Fruit fly (Drosophila melanogaster) whole organism: ENCODE data around the gene Rab9Db.

Experiments
- CG8478 ChIP-seq: fragments of >200 bp; optimal IDR thresholded peaks from 2 replicates; lab custom pipeline; 2018; ENCODE audit warnings: inconsistent platforms
- Dll ChIP-seq: fragments of >200 bp; optimal IDR thresholded peaks from 2 replicates; lab custom pipeline; 2017
- EcR ChIP-seq, 2 experiments: fragments of >200 bp; optimal IDR thresholded peaks; 2 replicates each; lab custom pipeline; 2017; ENCODE audit warnings: missing biosample characterization in 2 of 2, missing genetic modification characterization in 2 of 2, missing genetic modification reagents in 2 of 2
- pan ChIP-seq: fragments of >200 bp; optimal IDR thresholded peaks from 2 replicates; lab custom pipeline; 2017
- psq ChIP-seq: fragments of >200 bp; optimal IDR thresholded peaks from 2 replicates; lab custom pipeline; 2017
- usp ChIP-seq: fragments of >200 bp; optimal IDR thresholded peaks from 2 replicates; lab custom pipeline; 2017; ENCODE audit warnings: missing biosample characterization, missing genetic modification characterization, mixed read lengths

Rab9Db gene

DNA sequence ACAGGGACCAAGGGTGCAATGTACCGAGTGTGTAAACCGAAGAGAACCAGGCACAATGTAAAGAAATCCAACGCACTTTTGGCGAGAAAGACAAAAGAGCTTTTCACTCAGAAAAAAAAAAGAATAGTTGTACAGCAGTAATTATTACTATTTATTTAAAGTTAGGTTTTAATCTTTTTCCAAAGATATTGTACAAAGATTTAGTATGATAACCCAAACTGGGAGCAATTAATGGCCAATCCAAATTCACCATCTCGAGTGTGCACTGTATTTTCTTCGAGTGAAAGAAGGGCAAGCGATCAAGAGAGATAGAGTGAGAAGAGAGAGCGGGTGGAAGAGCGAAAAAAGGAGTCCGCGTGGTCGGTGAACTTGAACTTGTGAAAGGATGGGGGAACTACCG, 38.6 kb downstream of the Rab9Db start:
- TF ChIP-seq pan (lab: Kevin White, UChicago) (no peak), CG8478 (no peak), Dll (lab: Kevin White, UChicago) (no peak), usp (GFP tag; lab: Kevin White, UChicago) (no peak), EcR (GFP tag; optimal IDR thresholded peaks at IDR 0.05; lab: Kevin White, UChicago) (no peak), psq (lab: Kevin White, UChicago) (no peak)

DNA sequence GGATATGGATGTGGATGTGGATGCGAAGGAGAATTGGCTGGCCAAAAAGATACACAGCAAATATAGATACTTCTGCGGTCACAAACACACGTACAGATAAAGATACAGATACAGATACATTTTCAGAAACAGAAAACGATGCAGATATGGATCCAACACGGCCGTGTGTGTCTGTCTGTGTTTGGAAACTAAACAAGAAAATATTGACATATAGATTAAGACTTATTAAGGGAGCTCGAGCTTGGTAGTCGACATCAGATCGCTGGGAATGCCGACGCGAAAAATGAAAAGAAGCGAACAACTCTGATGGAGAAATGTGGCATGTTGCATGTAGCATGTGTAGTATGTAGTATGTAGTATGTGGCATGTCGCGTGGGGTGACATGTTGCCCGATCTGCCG, 41.0 kb downstream of the Rab9Db start:
- no peak for TF ChIP-seq CG8478
- no peak for TF ChIP-seq pan (lab: Kevin White, UChicago)
- TF ChIP-seq EcR (GFP tag; optimal IDR thresholded peaks at IDR 0.05; lab: Kevin White, UChicago): no peak
- no peak for TF ChIP-seq psq (lab: Kevin White, UChicago)
- no peak for TF ChIP-seq Dll (lab: Kevin White, UChicago)
- no peak for TF ChIP-seq usp (GFP tag; lab: Kevin White, UChicago)

DNA sequence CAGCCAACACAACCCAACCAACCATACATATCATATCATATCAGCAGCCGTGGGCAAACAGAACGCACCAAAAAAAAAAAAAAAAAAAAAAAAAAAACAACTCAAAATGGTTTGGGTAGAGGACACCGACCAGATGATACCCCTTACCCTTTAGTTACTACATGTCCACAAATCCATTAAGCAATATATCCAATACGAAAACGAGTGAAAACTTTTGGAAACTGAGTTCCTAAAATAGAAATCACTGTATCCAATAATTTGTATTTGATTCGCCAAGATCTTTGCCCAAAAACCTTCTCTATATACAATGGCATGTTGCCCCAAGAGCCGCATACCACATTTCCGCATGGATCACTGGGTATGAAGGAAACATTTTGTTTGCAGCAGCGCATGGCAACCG, 41.5 kb downstream of the Rab9Db start:
- TF ChIP-seq pan (lab: Kevin White, UChicago): peak; percentile 88
- no peak for TF ChIP-seq EcR (GFP tag; optimal IDR thresholded peaks at IDR 0.05; lab: Kevin White, UChicago)

DNA sequence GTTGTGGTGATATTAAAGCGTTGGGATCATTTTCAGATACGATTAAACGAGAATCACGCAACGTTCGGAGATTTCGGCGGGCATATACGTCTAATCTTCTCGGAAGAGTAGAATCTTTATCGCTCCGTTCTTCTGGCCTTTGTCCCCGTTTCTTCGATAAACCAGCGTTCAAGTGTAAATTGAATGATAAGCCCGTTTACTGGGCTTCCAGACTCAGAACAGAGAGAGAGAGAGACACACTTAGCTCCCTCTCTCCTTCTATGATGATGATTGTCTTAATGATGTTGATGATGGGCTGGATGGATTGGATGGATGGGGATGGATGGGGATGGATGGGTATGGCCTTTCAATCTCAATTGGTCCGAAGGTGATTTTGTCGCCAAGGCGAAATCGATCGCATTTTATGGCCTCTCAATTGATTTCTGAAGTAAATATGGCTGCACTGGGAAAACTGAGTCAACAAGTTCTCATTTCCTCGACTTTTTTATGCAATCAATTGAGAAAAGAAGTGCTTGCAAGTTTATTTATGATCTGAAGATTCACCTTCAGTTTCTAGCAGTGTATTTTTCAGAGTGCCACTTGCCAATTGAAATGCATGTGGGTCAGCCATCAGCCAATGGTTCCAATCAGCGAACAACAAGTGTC, 42.4 kb downstream of the Rab9Db start:
- TF ChIP-seq psq (lab: Kevin White, UChicago) (no peak), pan (lab: Kevin White, UChicago) (no peak), CG8478 (no peak), Dll (lab: Kevin White, UChicago) (no peak), EcR (GFP tag; optimal IDR thresholded peaks at IDR 0.05; lab: Kevin White, UChicago) (no peak), usp (GFP tag; lab: Kevin White, UChicago) (no peak)

DNA sequence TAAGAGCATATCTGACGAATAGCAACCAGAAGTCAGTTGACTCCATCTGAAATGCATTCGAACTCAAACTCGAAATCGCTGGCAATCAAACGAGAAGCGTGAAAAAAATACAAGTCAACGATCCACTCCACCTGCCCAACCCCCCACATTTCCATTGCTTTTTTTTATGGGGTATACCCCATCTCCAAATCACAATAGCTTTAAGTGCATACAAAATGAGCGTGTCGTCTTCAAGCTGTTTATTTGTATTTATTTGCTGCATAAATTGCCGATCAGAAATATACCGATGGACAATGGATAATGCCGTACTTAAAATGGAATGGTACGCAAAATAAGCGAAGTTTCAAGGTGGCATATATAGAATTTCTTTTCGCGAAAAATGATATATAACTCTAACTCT, 43.5 kb downstream of the Rab9Db start:
- TF ChIP-seq pan (lab: Kevin White, UChicago): no peak
- no peak for TF ChIP-seq EcR (GFP tag; optimal IDR thresholded peaks at IDR 0.05; lab: Kevin White, UChicago)

DNA sequence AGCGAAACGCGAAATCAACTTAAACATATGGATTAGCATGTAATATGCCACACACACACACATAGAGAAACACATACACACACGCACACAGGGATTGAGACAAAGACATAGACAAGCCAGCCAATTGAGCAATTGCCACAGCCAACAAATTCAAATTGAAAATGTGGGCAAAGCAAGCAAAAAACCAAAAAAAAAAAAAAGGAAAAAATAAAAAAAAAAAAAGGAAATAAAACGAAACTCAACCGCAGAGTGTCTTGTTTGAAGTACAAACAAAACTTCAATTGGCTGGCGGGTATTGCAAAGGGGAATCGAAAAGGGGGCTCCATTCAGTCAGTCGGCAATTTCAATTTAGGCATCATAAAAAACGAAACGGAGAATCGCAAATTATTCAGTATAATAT, 45.3 kb downstream of the Rab9Db start:
- no peak for TF ChIP-seq Dll (lab: Kevin White, UChicago)
- no peak for TF ChIP-seq pan (lab: Kevin White, UChicago)
- no peak for TF ChIP-seq CG8478
- TF ChIP-seq EcR (GFP tag; optimal IDR thresholded peaks at IDR 0.05; lab: Kevin White, UChicago): no peak
- no peak for TF ChIP-seq usp (GFP tag; lab: Kevin White, UChicago)
- no peak for TF ChIP-seq psq (lab: Kevin White, UChicago)

DNA sequence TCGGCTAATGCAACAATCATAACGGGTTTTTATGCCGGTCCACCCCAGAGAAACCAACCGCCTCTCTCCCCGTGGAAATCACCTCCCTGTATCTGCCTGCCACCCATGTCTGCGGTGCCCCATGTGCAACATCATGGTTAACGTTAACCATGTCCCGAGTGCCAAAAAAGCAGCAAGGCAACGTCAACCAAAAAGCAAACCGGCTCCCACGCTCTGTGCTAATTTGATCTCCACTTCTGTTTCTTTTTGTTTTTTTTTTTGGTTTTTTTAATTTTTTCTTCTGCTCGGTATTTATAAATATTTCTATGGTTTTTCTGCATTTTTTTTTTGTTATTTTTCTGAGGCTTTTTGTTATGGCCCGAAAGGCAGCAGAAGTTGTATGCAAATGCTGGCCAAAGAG, 46.0 kb downstream of the Rab9Db start:
- TF ChIP-seq pan (lab: Kevin White, UChicago) (no peak), EcR (GFP tag; optimal IDR thresholded peaks at IDR 0.05; lab: Kevin White, UChicago) (no peak), psq (lab: Kevin White, UChicago) (no peak)

DNA sequence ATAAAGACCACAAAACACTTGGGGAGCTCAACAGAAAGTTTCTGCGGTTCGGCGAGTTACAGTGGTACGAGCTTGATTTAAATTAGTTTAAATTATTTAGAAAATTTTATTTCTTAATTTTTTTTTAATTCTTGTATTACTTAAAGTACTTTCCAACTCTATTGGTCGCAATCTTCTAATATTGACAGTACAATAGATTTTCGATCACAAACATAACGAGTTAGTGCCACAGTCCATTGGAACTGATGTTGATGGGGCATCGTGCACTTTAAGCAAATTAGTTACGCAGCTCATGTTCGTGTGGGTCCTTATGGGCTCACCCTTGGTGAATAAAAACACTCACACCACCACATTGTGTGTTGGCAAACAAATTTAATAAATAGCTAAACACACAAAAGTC, 49.5 kb downstream of the Rab9Db start:
- TF ChIP-seq usp (GFP tag; lab: Kevin White, UChicago) (no peak), EcR (GFP tag; optimal IDR thresholded peaks at IDR 0.05; lab: Kevin White, UChicago) (no peak), psq (lab: Kevin White, UChicago) (no peak), Dll (lab: Kevin White, UChicago) (no peak), pan (lab: Kevin White, UChicago) (no peak), CG8478 (no peak)
